Fruit fly (Drosophila melanogaster) whole organism, embryonic: ENCODE data around the gene Ssu72.

Experiments
- BEAF-32 ChIP-seq: fragments of 200-800 bp; sonication (Bioruptor generic); optimal IDR thresholded peaks from 3 replicates; lab custom pipeline; 2017; ENCODE audit warnings: missing biosample characterization, missing genetic modification characterization, mild to moderate bottlenecking, moderate library complexity, missing genetic modification reagents
- Bgb ChIP-seq: fragments of 200-800 bp; sonication (Bioruptor generic); IDR thresholded peaks from 2 replicates; pipeline ENCODE4 v1.3.6; 2022; ENCODE audit warnings: missing biosample characterization, missing genetic modification characterization; ENCODE audit not compliant: partially characterized antibody
- C15 ChIP-seq: fragments of 200-800 bp; sonication (Bioruptor generic); IDR thresholded peaks from 3 replicates; pipeline ENCODE4 v1.3.6; 2022; ENCODE audit warnings: missing biosample characterization, missing genetic modification characterization
- CG11093 ChIP-seq: fragments of 200-800 bp; sonication (Bioruptor generic); IDR thresholded peaks from 3 replicates; pipeline ENCODE4 v1.3.6; 2022; ENCODE audit warnings: missing biosample characterization, missing genetic modification characterization
- CG12659 ChIP-seq: fragments of 200-800 bp; sonication (Bioruptor generic); optimal IDR thresholded peaks from 3 replicates; lab custom pipeline; 2017; ENCODE audit warnings: mild to moderate bottlenecking, missing biosample characterization, missing genetic modification reagents, missing genetic modification characterization
- CG14014 ChIP-seq: fragments of 200-800 bp; sonication (Bioruptor generic); IDR thresholded peaks from 2 replicates; pipeline ENCODE4 v1.3.6; 2022; ENCODE audit warnings: missing biosample characterization, missing genetic modification characterization
- CG14710 ChIP-seq: fragments of 200-800 bp; sonication (Bioruptor generic); optimal IDR thresholded peaks from 3 replicates; lab custom pipeline; 2019; ENCODE audit warnings: missing biosample characterization, mild to moderate bottlenecking, missing genetic modification characterization, moderate library complexity
- CG15479 ChIP-seq: fragments of 200-800 bp; sonication (Bioruptor generic); optimal IDR thresholded peaks from 3 replicates; lab custom pipeline; 2019; ENCODE audit warnings: missing biosample characterization, mild to moderate bottlenecking, missing genetic modification characterization, moderate library complexity
- CG17361 ChIP-seq: fragments of 200-800 bp; sonication (Bioruptor generic); IDR thresholded peaks from 3 replicates; pipeline ENCODE4 v1.3.6; 2022; ENCODE audit warnings: missing biosample characterization, missing genetic modification characterization
- CG17912 ChIP-seq: fragments of 200-800 bp; sonication (Bioruptor generic); optimal IDR thresholded peaks from 2 replicates; lab custom pipeline; 2018; ENCODE audit warnings: missing biosample characterization, mild to moderate bottlenecking, missing genetic modification characterization
- CG18764 ChIP-seq: fragments of 200-800 bp; sonication (Bioruptor generic); optimal IDR thresholded peaks from 3 replicates; lab custom pipeline; 2016; ENCODE audit warnings: missing biosample characterization, missing genetic modification characterization
- CG2678 ChIP-seq: fragments of 200-800 bp; sonication (Bioruptor generic); optimal IDR thresholded peaks from 3 replicates; lab custom pipeline; 2019; ENCODE audit warnings: missing biosample characterization, mild to moderate bottlenecking, missing genetic modification characterization, moderate library complexity
- CG2712 ChIP-seq: fragments of 200-800 bp; optimal IDR thresholded peaks from 3 replicates; lab custom pipeline; 2019; ENCODE audit warnings: missing biosample characterization, mild to moderate bottlenecking, missing genetic modification characterization, moderate library complexity
- CG32532 ChIP-seq: fragments of 200-800 bp; sonication (Bioruptor generic); IDR thresholded peaks from 2 replicates; pipeline ENCODE4 v1.3.6; 2022; ENCODE audit warnings: missing biosample characterization, missing genetic modification characterization
- CG34376 ChIP-seq: fragments of 200-800 bp; sonication (Bioruptor generic); optimal IDR thresholded peaks from 2 replicates; lab custom pipeline; 2018; ENCODE audit warnings: missing biosample characterization, mild to moderate bottlenecking, missing genetic modification characterization
- CG7839 ChIP-seq: fragments of 200-800 bp; sonication (Bioruptor generic); optimal IDR thresholded peaks from 3 replicates; lab custom pipeline; 2018; ENCODE audit warnings: missing biosample characterization, mild to moderate bottlenecking, missing genetic modification characterization, moderate library complexity
- CG7928 ChIP-seq: fragments of 200-800 bp; sonication (Bioruptor generic); optimal IDR thresholded peaks from 2 replicates; lab custom pipeline; 2017; ENCODE audit warnings: missing biosample characterization, mild to moderate bottlenecking, missing genetic modification characterization
- CG9609 ChIP-seq: fragments of 200-800 bp; sonication (Bioruptor generic); optimal IDR thresholded peaks from 3 replicates; lab custom pipeline; 2016; ENCODE audit warnings: missing biosample characterization, missing genetic modification characterization
- CoRest ChIP-seq: fragments of 200-800 bp; sonication (Bioruptor generic); optimal IDR thresholded peaks from 3 replicates; lab custom pipeline; 2018; ENCODE audit warnings: missing biosample characterization, mild to moderate bottlenecking, missing genetic modification characterization, moderate library complexity
- Dref ChIP-seq: fragments of 200-800 bp; sonication (Bioruptor generic); IDR thresholded peaks from 2 replicates; pipeline ENCODE4 v1.3.6; 2022; ENCODE audit warnings: missing biosample characterization, missing genetic modification characterization
- Ets97D ChIP-seq: fragments of 200-800 bp; sonication (Bioruptor generic); optimal IDR thresholded peaks from 3 replicates; lab custom pipeline; 2016; ENCODE audit warnings: missing biosample characterization, missing genetic modification characterization
- Med ChIP-seq: fragments of 200-800 bp; sonication (Bioruptor generic); peaks from one replicate; lab custom pipeline; 2016; ENCODE audit warnings: missing biosample characterization, missing genetic modification characterization, mild to moderate bottlenecking, inconsistent platforms, moderate library complexity
- Meics ChIP-seq: fragments of 200-800 bp; sonication (Bioruptor generic); optimal IDR thresholded peaks from 2 replicates; lab custom pipeline; 2017; ENCODE audit warnings: missing biosample characterization, mild to moderate bottlenecking, missing genetic modification characterization
- Myb ChIP-seq: fragments of 200-800 bp; sonication (Bioruptor generic); optimal IDR thresholded peaks from 2 replicates; lab custom pipeline; 2016; ENCODE audit warnings: missing biosample characterization, missing genetic modification characterization
- NC2β ChIP-seq: fragments of 200-800 bp; sonication (Bioruptor generic); optimal IDR thresholded peaks from 2 replicates; lab custom pipeline; 2016; ENCODE audit warnings: missing biosample characterization, missing genetic modification characterization
- NK7.1 ChIP-seq: fragments of 200-800 bp; sonication (Bioruptor generic); optimal IDR thresholded peaks from 3 replicates; lab custom pipeline; 2016; ENCODE audit warnings: missing biosample characterization, missing genetic modification characterization
- Six4 ChIP-seq: fragments of 200-800 bp; sonication (Bioruptor generic); optimal IDR thresholded peaks from 2 replicates; lab custom pipeline; 2016; ENCODE audit warnings: missing biosample characterization, missing genetic modification characterization
- Sry-δ ChIP-seq: fragments of 200-800 bp; sonication (Bioruptor generic); optimal IDR thresholded peaks from 2 replicates; lab custom pipeline; 2016; ENCODE audit warnings: missing biosample characterization, missing genetic modification characterization
- Stat92E ChIP-seq, 3 experiments: fragments of >200 bp in 2 of 3; fragments of 200-800 bp in 1 of 3; sonication (Bioruptor generic) in 1 of 3; optimal IDR thresholded peaks; 2 replicates each; lab custom pipeline; 2017 to 2019; ENCODE audit warnings: missing biosample characterization in 3 of 3, missing genetic modification characterization in 3 of 3, mild to moderate bottlenecking in 1 of 3, moderate library complexity in 1 of 3
- al ChIP-seq: fragments of 200-800 bp; sonication (Bioruptor generic); IDR thresholded peaks from 2 replicates; pipeline ENCODE4 v1.3.6; 2022; ENCODE audit warnings: missing biosample characterization, missing genetic modification characterization
- ase ChIP-seq: fragments of 200-800 bp; sonication (Bioruptor generic); IDR thresholded peaks from 3 replicates; pipeline ENCODE4 v1.3.6; 2022; ENCODE audit warnings: missing biosample characterization, missing genetic modification characterization
- br ChIP-seq: fragments of >200 bp; optimal IDR thresholded peaks from 2 replicates; lab custom pipeline; 2017
- dati ChIP-seq: fragments of 200-800 bp; sonication (Bioruptor generic); IDR thresholded peaks from 2 replicates; pipeline ENCODE4 v1.3.6; 2022; ENCODE audit warnings: missing biosample characterization, missing genetic modification characterization
- dm ChIP-seq: fragments of 200-800 bp; sonication (Bioruptor generic); optimal IDR thresholded peaks from 3 replicates; lab custom pipeline; 2016; ENCODE audit warnings: missing biosample characterization, missing genetic modification characterization
- dpn ChIP-seq, 2 experiments: fragments of 200-800 bp; sonication (Bioruptor generic); optimal IDR thresholded peaks; 3 replicates each; lab custom pipeline; 2016; ENCODE audit warnings: missing biosample characterization in 2 of 2, missing genetic modification characterization in 2 of 2
- eve ChIP-seq, 2 experiments: fragments of >200 bp; optimal IDR thresholded peaks; 2 replicates each; lab custom pipeline; 2017; ENCODE audit warnings: missing biosample characterization in 2 of 2, missing genetic modification characterization in 2 of 2
- ftz-f1 ChIP-seq: fragments of 200-800 bp; sonication (Bioruptor generic); optimal IDR thresholded peaks from 2 replicates; lab custom pipeline; 2016; ENCODE audit warnings: missing biosample characterization, missing genetic modification characterization
- grau ChIP-seq: fragments of 200-800 bp; optimal IDR thresholded peaks from 3 replicates; lab custom pipeline; 2019; ENCODE audit warnings: missing biosample characterization, mild to moderate bottlenecking, missing genetic modification characterization, moderate library complexity
- ken ChIP-seq: fragments of 200-800 bp; sonication (Bioruptor generic); IDR thresholded peaks from 3 replicates; pipeline ENCODE4 v1.3.6; 2022; ENCODE audit warnings: missing biosample characterization, missing genetic modification characterization
- lmd ChIP-seq: fragments of 200-800 bp; sonication (Bioruptor generic); IDR thresholded peaks from 2 replicates; pipeline ENCODE4 v1.3.6; 2022; ENCODE audit warnings: missing biosample characterization, missing genetic modification characterization
- nom ChIP-seq: fragments of 200-800 bp; sonication (Bioruptor generic); optimal IDR thresholded peaks from 2 replicates; lab custom pipeline; 2017; ENCODE audit warnings: missing biosample characterization, missing genetic modification characterization, mild to moderate bottlenecking, moderate library complexity, missing genetic modification reagents
- p53 ChIP-seq: fragments of 200-800 bp; sonication (Bioruptor generic); optimal IDR thresholded peaks from 2 replicates; lab custom pipeline; 2016; ENCODE audit warnings: missing biosample characterization, missing genetic modification characterization
- pfk ChIP-seq: fragments of 200-800 bp; sonication (Bioruptor generic); optimal IDR thresholded peaks from 2 replicates; lab custom pipeline; 2018; ENCODE audit warnings: missing biosample characterization, mild to moderate bottlenecking, missing genetic modification characterization, moderate library complexity
- pzg ChIP-seq: fragments of 200-800 bp; sonication (Bioruptor generic); optimal IDR thresholded peaks from 3 replicates; lab custom pipeline; 2018; ENCODE audit warnings: missing biosample characterization, mild to moderate bottlenecking, missing genetic modification characterization, moderate library complexity
- sens ChIP-seq: fragments of 200-800 bp; sonication (Bioruptor generic); peaks from one replicate; lab custom pipeline; 2016; ENCODE audit warnings: missing biosample characterization, missing genetic modification characterization
- sim ChIP-seq: fragments of 200-800 bp; sonication (Bioruptor generic); IDR thresholded peaks from 2 replicates; pipeline ENCODE4 v1.3.6; 2022; ENCODE audit warnings: missing biosample characterization, missing genetic modification characterization
- slp2 ChIP-seq: fragments of 200-800 bp; sonication (Bioruptor generic); optimal IDR thresholded peaks from 2 replicates; lab custom pipeline; 2016; ENCODE audit warnings: missing biosample characterization, missing genetic modification characterization
- sr ChIP-seq: fragments of 200-800 bp; sonication (Bioruptor generic); IDR thresholded peaks from 3 replicates; pipeline ENCODE4 v1.3.6; 2022; ENCODE audit warnings: missing biosample characterization, missing genetic modification characterization
- vvl ChIP-seq: fragments of 200-800 bp; sonication (Bioruptor generic); IDR thresholded peaks from 2 replicates; pipeline ENCODE4 v1.3.6; 2022; ENCODE audit warnings: missing biosample characterization, missing genetic modification characterization
- zfh2 ChIP-seq: fragments of 200-800 bp; sonication (Bioruptor generic); optimal IDR thresholded peaks from 2 replicates; lab custom pipeline; 2016; ENCODE audit warnings: missing biosample characterization, missing genetic modification characterization

The Ssu72 gene

dm6 chrX:19642819-19643504 lies 21.4 kb upstream of the Ssu72 start, which contains the start of the genes CG12237 and Sec61gamma (continued):
- TF ChIP-seq CG2712 (tag; lab: Kevin White, UChicago) (peak; percentile 48), sim (GFP tag; lab: Robert Waterston, UW) (no peak), CG7839 (tag; lab: Kevin White, UChicago) (no peak), lmd (GFP tag; lab: Robert Waterston, UW) (no peak; the same call in 1 of the 2 replicates), zfh2 (peak; percentile 37), grau (tag; lab: Kevin White, UChicago) (peak; percentile 28), pzg (GFP tag; lab: Kevin White, UChicago) (peak; percentile 84), Dref (peak; percentile 50), CoRest (peak; percentile 53), dm (GFP tag; lab: Kevin White, UChicago) (peak; percentile 53), nom (peak; percentile 72), Med (GFP tag; lab: Kevin White, UChicago) (peak; percentile 88), C15 (GFP tag; lab: Robert Waterston, UW) (no peak), sr (GFP tag; lab: Robert Waterston, UW) (no peak), ase (GFP tag; lab: Robert Waterston, UW) (no peak), Sry-δ (peak; percentile 45), pfk (GFP tag; lab: Kevin White, UChicago) (peak; percentile 13), sens (peak; percentile 71), CG15479 (GFP tag; lab: Kevin White, UChicago) (peak; percentile 32), dpn (GFP tag; optimal IDR thresholded peaks at IDR 0.05; lab: Kevin White, UChicago) (peak in 1 of 2 experiments; percentile 48), NC2β (GFP tag; lab: Kevin White, UChicago) (peak; percentile 53), vvl (GFP tag; lab: Robert Waterston, UW) (peak; percentile 57; the same call in 1 of the 2 replicates), dati (GFP tag; lab: Robert Waterston, UW) (no peak), NK7.1 (GFP tag; lab: Kevin White, UChicago) (no peak), CG17361 (GFP tag; lab: Robert Waterston, UW) (peak; percentile 48; the same call in 2 of the 3 replicates), CG2678 (tag; lab: Kevin White, UChicago) (peak; percentile 33), Bgb (GFP tag; lab: Robert Waterston, UW) (peak; percentile 30; the same call in 1 of the 2 replicates), br (lab: Kevin White, UChicago) (no peak), Myb (GFP tag; lab: Kevin White, UChicago) (peak; percentile 22), CG7928 (peak; percentile 93), CG18764 (GFP tag; lab: Kevin White, UChicago) (no peak), ftz-f1 (peak; percentile 20), CG11093 (GFP tag; lab: Robert Waterston, UW) (no peak), eve (GFP tag; optimal IDR thresholded peaks at IDR 0.05; lab: Kevin White, UChicago) (no peak), Stat92E (GFP tag; optimal IDR thresholded peaks at IDR 0.05; lab: Kevin White, UChicago) (peak in 1 of 3 experiments; percentile 56), CG34376 (GFP tag; lab: Kevin White, UChicago) (peak; percentile 48), al (GFP tag; lab: Robert Waterston, UW) (no peak), ken (GFP tag; lab: Robert Waterston, UW) (0 out of 3 replicates have a peak, but pooled peaks have one; percentile 54), CG12659 (GFP tag; lab: Kevin White, UChicago) (peak; percentile 77), CG9609 (GFP tag; lab: Kevin White, UChicago) (peak; percentile 24), CG32532 (GFP tag; lab: Robert Waterston, UW) (peak; percentile 60), Six4 (no peak), CG14710 (tag; lab: Kevin White, UChicago) (peak; percentile 60), p53 (GFP tag; lab: Kevin White, UChicago) (peak; percentile 44), BEAF-32 (GFP tag; lab: Kevin White, UChicago) (peak; percentile 44), slp2 (peak; percentile 13), Meics (GFP tag; lab: Kevin White, UChicago) (peak; percentile 49), CG14014 (GFP tag; lab: Robert Waterston, UW) (peak; percentile 9; the same call in 1 of the 2 replicates), Ets97D (GFP tag; lab: Kevin White, UChicago) (peak; percentile 93), CG17912 (GFP tag; lab: Kevin White, UChicago) (no peak)
